Worm (Caenorhabditis elegans) whole organism, L2 larva: ENCODE data around the gene spn-4.

ENCODE experiments used
- F13H6.1 ChIP-seq: sonication (generic microtip); optimal IDR thresholded peaks from 2 replicates; lab custom pipeline; 2016; ENCODE audit warnings: missing genetic modification characterization, missing compliant biosample characterization
- aly-2 ChIP-seq: fragments of 150-350 bp; optimal IDR thresholded peaks from 2 replicates; lab custom pipeline; 2014; ENCODE audit warnings: missing biosample characterization, missing genetic modification characterization
- ceh-82 ChIP-seq: fragments of 150-350 bp; optimal IDR thresholded peaks from 2 replicates; lab custom pipeline; 2014; ENCODE audit warnings: missing biosample characterization, missing genetic modification characterization
- dmd-4 ChIP-seq: sonication (generic microtip); optimal IDR thresholded peaks from 2 replicates; lab custom pipeline; 2017; ENCODE audit warnings: missing biosample characterization, missing genetic modification characterization
- elt-1 ChIP-seq: fragments of 150-350 bp; optimal IDR thresholded peaks from 2 replicates; lab custom pipeline; 2014; ENCODE audit warnings: missing biosample characterization, missing genetic modification characterization
- nhr-12 ChIP-seq: fragments of 150-350 bp; optimal IDR thresholded peaks from 2 replicates; lab custom pipeline; 2014; ENCODE audit warnings: missing biosample characterization, missing genetic modification characterization
- nhr-237 ChIP-seq: fragments of 150-350 bp; optimal IDR thresholded peaks from 2 replicates; lab custom pipeline; 2014; ENCODE audit warnings: missing biosample characterization, missing genetic modification characterization
- snpc-4 ChIP-seq: fragments of 150-350 bp; optimal IDR thresholded peaks from 2 replicates; lab custom pipeline; 2014; ENCODE audit warnings: missing biosample characterization, missing genetic modification characterization

DNA sequence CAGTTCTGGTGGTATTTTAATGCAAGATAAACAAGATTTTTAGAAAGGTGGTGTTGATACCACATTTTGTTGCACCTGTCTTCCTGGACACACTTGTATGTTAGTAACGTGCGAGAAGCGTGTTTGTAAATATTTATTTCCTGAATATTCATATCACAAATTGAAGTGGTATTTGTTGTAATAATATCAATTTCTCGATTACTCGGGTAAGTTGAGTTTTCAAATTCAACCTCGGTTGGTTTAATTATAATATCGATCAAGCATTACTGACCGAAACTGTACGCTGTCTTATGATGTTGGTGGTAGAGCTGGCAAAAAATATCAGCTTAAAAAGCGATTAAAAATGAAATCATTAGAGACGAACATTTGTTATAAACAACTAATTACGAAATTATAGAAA lies 19.3 kb upstream of the spn-4 start, which contains the start of gene dmsr-11:
- TF ChIP-seq elt-1 (tag; lab: Kevin White, UChicago) (no peak), F13H6.1 (no peak), snpc-4 (tag; lab: Kevin White, UChicago) (no peak), aly-2 (tag; lab: Kevin White, UChicago) (no peak), ceh-82 (tag; lab: Kevin White, UChicago) (no peak), nhr-237 (no peak), nhr-12 (tag; lab: Kevin White, UChicago) (no peak), dmd-4 (tag; lab: Kevin White, UChicago) (no peak)
